Fruit fly (Drosophila melanogaster): ENCODE results near the gene hdm.

Gene hdm

DNA sequence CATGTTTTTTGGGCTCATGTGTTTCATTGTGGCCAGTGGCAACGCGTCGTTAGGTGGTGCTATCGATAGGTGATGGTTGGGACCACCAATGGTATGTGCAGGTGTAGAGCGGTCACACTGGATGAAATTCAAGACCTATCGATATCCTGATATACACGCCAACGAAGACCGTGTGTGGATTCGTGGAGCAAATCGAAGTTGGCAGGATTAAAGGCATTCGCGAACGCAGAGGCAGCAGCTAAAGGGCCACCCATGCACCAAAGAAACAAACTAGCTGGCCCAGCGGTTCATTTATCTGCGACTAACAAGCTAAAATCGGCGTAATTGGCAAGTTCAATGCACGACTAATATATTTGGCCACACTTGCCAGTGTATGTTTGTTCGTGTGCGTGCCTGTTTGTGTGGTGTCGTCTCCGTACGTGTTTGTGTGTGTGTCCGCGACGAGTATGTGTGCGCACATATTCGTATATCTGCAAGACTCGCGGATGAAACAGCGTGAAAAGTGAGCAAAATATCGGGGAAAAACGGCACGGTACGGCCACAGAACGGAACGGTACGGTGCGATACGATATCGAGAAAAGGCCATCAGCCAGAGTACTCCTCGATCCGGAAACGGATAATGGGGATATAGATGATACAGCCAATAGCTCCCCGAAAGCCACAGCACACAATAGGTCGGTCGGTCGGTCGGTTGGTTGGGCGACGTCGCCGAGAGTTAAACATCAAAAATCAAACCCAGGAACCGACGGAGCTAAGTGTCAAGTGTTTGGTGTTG lies 16.1 kb upstream of the hdm start, which contains the start of gene Ubr3 (continued):
- TF ChIP-seq wor (GFP tag; IDR thresholded peaks at IDR 0.05) (no peak), ken (GFP tag; IDR thresholded peaks at IDR 0.05) (no peak), CG8359 (GFP tag; optimal IDR thresholded peaks at IDR 0.05; ENCODE audit: borderline replicate concordance) (no peak), MESR4 (GFP tag; optimal IDR thresholded peaks at IDR 0.05) (peak; percentile 72), CG2199 (GFP tag; IDR thresholded peaks at IDR 0.05) (no peak), CG11093 (GFP tag; IDR thresholded peaks at IDR 0.05) (no peak), sqz (GFP tag; optimal IDR thresholded peaks at IDR 0.05) (no peak), Med (GFP tag) (peak; percentile 67), sob (GFP tag; IDR thresholded peaks at IDR 0.05) (no peak), CG5180 (GFP tag; optimal IDR thresholded peaks at IDR 0.05) (no peak), gem (tag; optimal IDR thresholded peaks at IDR 0.05) (no peak), prd (optimal IDR thresholded peaks at IDR 0.05) (no peak), prd (GFP tag; IDR thresholded peaks at IDR 0.05) (no peak), nom (GFP tag; optimal IDR thresholded peaks at IDR 0.05) (peak; percentile 32), Lim3 (GFP tag; IDR thresholded peaks at IDR 0.05) (no peak), Nf-YB (GFP tag; optimal IDR thresholded peaks at IDR 0.05) (peak; percentile 30), ab (GFP tag; optimal IDR thresholded peaks at IDR 0.05) (no peak), CG42726 (GFP tag; IDR thresholded peaks at IDR 0.05; ENCODE audit: partially characterized antibody) (peak; percentile 82), CG33213 (GFP tag; optimal IDR thresholded peaks at IDR 0.05) (no peak), HLHmδ (GFP tag; optimal IDR thresholded peaks at IDR 0.05) (no peak), CG34224 (GFP tag; IDR thresholded peaks at IDR 0.05; ENCODE audit: partially characterized antibody) (peak; percentile 66; the same call in 2 of the 3 replicates), bbx (GFP tag; IDR thresholded peaks at IDR 0.05; ENCODE audit: partially characterized antibody) (peak; percentile 64), Oaz (GFP tag; IDR thresholded peaks at IDR 0.05) (no peak), tin (GFP tag; optimal IDR thresholded peaks at IDR 0.05) (no peak), scrt (GFP tag; optimal IDR thresholded peaks at IDR 0.05) (no peak), vvl (GFP tag; IDR thresholded peaks at IDR 0.05) (no peak), pho (GFP tag; optimal IDR thresholded peaks at IDR 0.05) (no peak), CG8478 (optimal IDR thresholded peaks at IDR 0.05) (peak; percentile 95), Scr (GFP tag; IDR thresholded peaks at IDR 0.05; ENCODE audit: partially characterized antibody) (peak; percentile 78), crp (GFP tag; optimal IDR thresholded peaks at IDR 0.05) (peak in 1 of 2 experiments; percentile 65), CG8281 (tag; optimal IDR thresholded peaks at IDR 0.05) (no peak), CG6254 (GFP tag; optimal IDR thresholded peaks at IDR 0.05) (no peak), kay (GFP tag; optimal IDR thresholded peaks at IDR 0.05) (no peak), ewg (GFP tag; optimal IDR thresholded peaks at IDR 0.05) (no peak), CG9215 (GFP tag; IDR thresholded peaks at IDR 0.05) (no peak), CG18011 (GFP tag; optimal IDR thresholded peaks at IDR 0.05) (no peak), lov (optimal IDR thresholded peaks at IDR 0.05) (no peak), lov (GFP tag; IDR thresholded peaks at IDR 0.05) (no peak), Bdp1 (GFP tag; optimal IDR thresholded peaks at IDR 0.05) (no peak), CG11696 (GFP tag; IDR thresholded peaks at IDR 0.05) (no peak), Stat92E (GFP tag; optimal IDR thresholded peaks at IDR 0.05) (no peak), CG2712 (tag; optimal IDR thresholded peaks at IDR 0.05) (peak; percentile 10), CG10462 (GFP tag; optimal IDR thresholded peaks at IDR 0.05) (no peak), NFAT (GFP tag; IDR thresholded peaks at IDR 0.05) (0 out of 2 replicates have a peak, but pooled peaks have one; percentile 21), p53 (GFP tag; optimal IDR thresholded peaks at IDR 0.05) (peak; percentile 27), CG17829 (tag; optimal IDR thresholded peaks at IDR 0.05) (peak; percentile 28), CG32772 (GFP tag; IDR thresholded peaks at IDR 0.05) (no peak), lilli (GFP tag; optimal IDR thresholded peaks at IDR 0.05) (no peak), CG9932 (GFP tag; IDR thresholded peaks at IDR 0.05) (peak; percentile 44), bigmax (GFP tag; optimal IDR thresholded peaks at IDR 0.05) (no peak)
